Worm (Caenorhabditis elegans) whole organism, midembryonic: ENCODE measurements around the gene mrpl-39.

ENCODE experiments used
- T22C8.4 ChIP-seq: fragments of 200-800 bp; sonication (Bioruptor generic); IDR thresholded peaks from 2 replicates; pipeline ENCODE4 v1.3.6; 2022; ENCODE audit warnings: missing genetic modification characterization, missing compliant biosample characterization
- cog-1 ChIP-seq: sonication (generic microtip); optimal IDR thresholded peaks from 2 replicates; lab custom pipeline; 2016; ENCODE audit warnings: missing genetic modification characterization, missing compliant biosample characterization
- flt-1 ChIP-seq: fragments of 200-800 bp; sonication (Bioruptor generic); IDR thresholded peaks from 2 replicates; pipeline ENCODE4 v1.3.6; 2022; ENCODE audit warnings: missing genetic modification characterization, missing compliant biosample characterization
- klf-2 ChIP-seq: fragments of 200-800 bp; sonication (Bioruptor generic); conservative IDR thresholded peaks from 2 replicates; pipeline ENCODE4 v1.3.6; 2022; ENCODE audit warnings: missing genetic modification reagents, missing genetic modification characterization, missing compliant biosample characterization
- med-1 ChIP-seq: sonication (generic microtip); optimal IDR thresholded peaks from 2 replicates; lab custom pipeline; 2017; ENCODE audit warnings: missing genetic modification characterization, mild to moderate bottlenecking, missing compliant biosample characterization, antibody characterized with exemption, missing genetic modification reagents; ENCODE audit not compliant: insufficient read depth
- ref-1 ChIP-seq: fragments of 200-800 bp; sonication (Bioruptor generic); conservative IDR thresholded peaks from 2 replicates; pipeline ENCODE4 v1.3.6; 2022; ENCODE audit warnings: missing genetic modification reagents, missing genetic modification characterization, missing compliant biosample characterization
- tab-1 ChIP-seq: fragments of 200-800 bp; sonication (Bioruptor generic); IDR thresholded peaks from 2 replicates; pipeline ENCODE4 v1.3.6; 2022; ENCODE audit warnings: missing genetic modification characterization, missing compliant biosample characterization
- ztf-23 ChIP-seq: fragments of 200-800 bp; sonication (Bioruptor generic); IDR thresholded peaks from 2 replicates; pipeline ENCODE4 v1.3.6; 2022; ENCODE audit warnings: missing genetic modification reagents, missing genetic modification characterization, missing compliant biosample characterization
- ztf-29 ChIP-seq: fragments of 200-800 bp; sonication (Bioruptor generic); IDR thresholded peaks from 2 replicates; pipeline ENCODE4 v1.3.6; 2022; ENCODE audit warnings: missing genetic modification reagents, missing genetic modification characterization, missing compliant biosample characterization

Gene mrpl-39

DNA sequence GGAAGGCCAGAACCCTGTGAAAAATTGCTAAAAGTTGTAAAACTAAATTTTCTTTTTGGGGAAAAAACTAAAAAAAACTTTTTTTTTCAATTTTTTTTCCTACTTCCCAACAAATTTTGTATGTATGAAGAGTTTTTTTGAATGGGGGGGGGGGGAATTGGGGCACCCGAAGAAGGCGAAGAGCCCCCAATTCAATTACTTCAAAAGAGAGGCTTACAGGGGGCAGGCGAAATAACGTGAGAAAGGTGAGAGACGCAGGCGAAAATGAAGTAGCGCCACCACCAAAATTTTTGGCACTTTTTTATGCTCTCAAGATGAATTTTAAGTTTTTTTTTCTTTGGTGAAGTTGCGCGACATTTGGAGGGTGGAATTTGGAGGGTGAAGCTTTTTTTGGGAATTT lies 41.6 kb downstream of the mrpl-39 start:
- TF ChIP-seq ztf-23 (GFP tag; lab: Robert Waterston, UW) (0 out of 2 replicates have a peak, but pooled peaks have one; percentile 17), ref-1 (GFP tag; lab: Robert Waterston, UW) (no peak)

DNA sequence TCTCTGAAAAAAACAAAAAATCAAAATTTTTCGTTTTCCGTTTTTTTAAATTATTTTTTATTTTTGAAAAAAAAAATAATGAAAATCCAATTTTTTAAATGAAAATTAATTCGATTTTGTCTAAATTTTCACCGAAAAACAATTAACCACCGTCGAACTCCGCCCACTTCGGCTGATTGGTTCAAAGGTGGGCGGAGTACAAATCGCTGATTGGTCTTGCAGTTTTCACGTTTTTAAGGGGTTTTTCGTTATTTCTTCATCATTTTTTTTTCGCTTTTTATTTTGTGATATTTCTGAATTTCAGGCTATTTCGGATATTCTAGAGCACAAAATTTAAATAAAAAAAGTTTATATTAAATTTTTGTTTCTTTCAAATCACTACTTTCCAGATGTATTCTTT lies 43.6 kb downstream of the mrpl-39 start:
- TF ChIP-seq tab-1 (GFP tag; lab: Robert Waterston, UW) (no peak), ztf-29 (GFP tag; lab: Robert Waterston, UW) (no peak), med-1 (GFP tag; lab: Kevin White, UChicago) (no peak), ref-1 (GFP tag; lab: Robert Waterston, UW) (no peak), ztf-23 (GFP tag; lab: Robert Waterston, UW) (no peak), klf-2 (GFP tag; lab: Robert Waterston, UW) (no peak), flt-1 (no peak)

DNA sequence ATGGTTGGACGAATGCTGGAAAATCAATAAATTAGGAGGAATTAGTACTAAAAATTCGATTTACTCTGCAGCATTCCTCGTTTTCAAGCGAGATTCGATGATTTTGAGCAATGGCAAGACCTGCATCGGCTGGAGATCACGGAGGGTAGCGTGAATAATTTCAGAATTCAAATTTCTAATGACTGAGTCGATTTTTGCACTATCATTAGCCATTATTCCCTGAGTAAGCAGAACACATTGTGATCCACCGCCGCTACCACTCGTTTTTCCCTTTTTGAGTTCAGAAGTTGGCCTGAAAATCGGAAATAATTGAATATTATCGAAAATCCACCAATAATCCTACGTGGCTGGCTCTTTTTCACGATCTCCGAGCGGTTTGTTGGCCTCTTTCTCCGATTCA lies 46.6 kb downstream of the mrpl-39 start:
- TF ChIP-seq T22C8.4 (no peak), klf-2 (GFP tag; lab: Robert Waterston, UW) (no peak), med-1 (GFP tag; lab: Kevin White, UChicago) (no peak)

ce11 chrV:1868596-1869263 lies 47.4 kb downstream of the mrpl-39 start, which contains the start of gene knl-3:
knl-3 (plus strand) TSS chrV:1869213.
- TF ChIP-seq flt-1, result peak; percentile 75; the same call in 1 of the 2 replicates
- peak; percentile 75; the same call in 1 of the 2 replicates for TF ChIP-seq tab-1 (GFP tag; lab: Robert Waterston, UW)
- TF ChIP-seq T22C8.4, result peak; percentile 71
- TF ChIP-seq ztf-29 (GFP tag; lab: Robert Waterston, UW), result 0 out of 2 replicates have a peak, but pooled peaks have one; percentile 43
- TF ChIP-seq med-1 (GFP tag; lab: Kevin White, UChicago), result peak; percentile 48
- peak; percentile 76 for TF ChIP-seq ztf-23 (GFP tag; lab: Robert Waterston, UW)
- TF ChIP-seq klf-2 (GFP tag; lab: Robert Waterston, UW), result no peak
- peak; percentile 63 for TF ChIP-seq cog-1
- TF ChIP-seq ref-1 (GFP tag; lab: Robert Waterston, UW), result no peak

- TF ChIP-seq cog-1 (no peak), T22C8.4 (no peak), flt-1 (no peak), klf-2 (GFP tag; lab: Robert Waterston, UW) (no peak), ref-1 (GFP tag; lab: Robert Waterston, UW) (no peak), tab-1 (GFP tag; lab: Robert Waterston, UW) (no peak), ztf-29 (GFP tag; lab: Robert Waterston, UW) (no peak), med-1 (GFP tag; lab: Kevin White, UChicago) (no peak), ztf-23 (GFP tag; lab: Robert Waterston, UW) (no peak)
Measured at ce11 chrV:1869682-1870081, 48.3 kb downstream of the mrpl-39 start, which contains the start of gene T10B5.3. T10B5.3 (minus strand) TSS chrV:1869782.

- TF ChIP-seq ztf-29 (GFP tag; lab: Robert Waterston, UW), result no peak
- no peak for TF ChIP-seq T22C8.4
- no peak for TF ChIP-seq med-1 (GFP tag; lab: Kevin White, UChicago)
- TF ChIP-seq klf-2 (GFP tag; lab: Robert Waterston, UW), result no peak
- TF ChIP-seq cog-1, result no peak
- no peak for TF ChIP-seq ref-1 (GFP tag; lab: Robert Waterston, UW)
- TF ChIP-seq flt-1, result no peak
- TF ChIP-seq tab-1 (GFP tag; lab: Robert Waterston, UW), result no peak
- no peak for TF ChIP-seq ztf-23 (GFP tag; lab: Robert Waterston, UW)
Measured at ce11 chrV:1870515-1870940, 49.1 kb downstream of the mrpl-39 start.

DNA sequence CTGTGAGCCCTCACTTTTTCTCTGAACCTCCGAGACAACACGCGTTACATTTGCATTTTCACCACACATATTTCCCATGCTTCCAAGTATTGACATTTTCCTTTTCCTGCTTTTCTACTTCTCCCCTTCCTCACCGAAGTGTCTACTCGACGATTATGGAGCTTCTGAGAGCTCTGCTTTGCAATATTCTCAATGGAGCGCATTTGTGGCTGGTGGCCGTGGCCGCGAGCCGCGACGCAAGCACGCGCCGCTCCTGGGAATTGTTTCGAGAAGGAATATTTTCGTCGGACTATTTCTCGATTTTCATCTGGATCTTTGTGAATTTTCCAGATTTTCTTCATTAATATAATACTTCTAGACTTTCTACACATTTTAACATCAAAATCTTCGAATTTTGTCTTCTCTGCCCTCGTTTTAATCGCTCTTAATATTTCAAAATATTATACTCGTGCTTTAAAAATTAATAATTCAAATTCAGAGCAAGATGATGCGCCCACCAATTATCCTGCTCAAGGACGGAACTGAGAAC lies 50.5 kb downstream of the mrpl-39 start, which contains the start of the genes T10B5.4 and cct-7:
TSS of gene T10B5.4 (minus strand) at position 40 of the 529 bp plus-strand sequence.
TSS of gene cct-7 (plus strand) at position 479 of the 529 bp plus-strand sequence.
- peak; percentile 52; the same call in 1 of the 2 replicates for TF ChIP-seq tab-1 (GFP tag; lab: Robert Waterston, UW)
- no peak for TF ChIP-seq klf-2 (GFP tag; lab: Robert Waterston, UW)
- TF ChIP-seq ref-1 (GFP tag; lab: Robert Waterston, UW), result no peak
- peak; percentile 75 for TF ChIP-seq ztf-23 (GFP tag; lab: Robert Waterston, UW)
- TF ChIP-seq cog-1, result peak; percentile 67
- TF ChIP-seq med-1 (GFP tag; lab: Kevin White, UChicago), result no peak
- TF ChIP-seq T22C8.4, result 0 out of 2 replicates have a peak, but pooled peaks have one; percentile 11
- TF ChIP-seq ztf-29 (GFP tag; lab: Robert Waterston, UW), result 0 out of 2 replicates have a peak, but pooled peaks have one; percentile 34
- peak; percentile 76 for TF ChIP-seq flt-1
